Worm (Caenorhabditis elegans): Measurements from ENCODE around the gene BE0003N10.6.

The BE0003N10.6 gene

ce11 chrIII:1016080-1016479 is 43.8 kb downstream of the BE0003N10.6 start, which contains the start of gene Y34F4.3:
Gene Y34F4.3 (minus strand): TSS chrIII:1016180.
- TF ChIP-seq mep-1 (tag; optimal IDR thresholded peaks at IDR 0.05) (no peak), unc-62 (GFP tag; optimal IDR thresholded peaks at IDR 0.05) (no peak)

ce11 chrIII:1009775-1010174 is 50.1 kb downstream of the BE0003N10.6 start, which contains the start of gene clc-24:
Gene clc-24 (plus strand): TSS chrIII:1010037.
- TF ChIP-seq bed-3 (GFP tag; optimal IDR thresholded peaks at IDR 0.05) = no peak
- no peak for TF ChIP-seq nhr-12 (tag; optimal IDR thresholded peaks at IDR 0.05)
- no peak for TF ChIP-seq elt-3 (tag; optimal IDR thresholded peaks at IDR 0.05)
- TF ChIP-seq ztf-11 (tag; optimal IDR thresholded peaks at IDR 0.05) = no peak
- no peak for TF ChIP-seq pha-4 (tag; optimal IDR thresholded peaks at IDR 0.05)
- no peak for TF ChIP-seq unc-62 (GFP tag; optimal IDR thresholded peaks at IDR 0.05)

- no peak for TF ChIP-seq elt-3 (tag; optimal IDR thresholded peaks at IDR 0.05)
- no peak for TF ChIP-seq ztf-11 (tag; optimal IDR thresholded peaks at IDR 0.05)
- TF ChIP-seq lin-32 (GFP tag; optimal IDR thresholded peaks at IDR 0.05) = no peak
- TF ChIP-seq blmp-1 (tag; optimal IDR thresholded peaks at IDR 0.05) = no peak
- no peak for TF ChIP-seq ces-1 (GFP tag; optimal IDR thresholded peaks at IDR 0.05)
- TF ChIP-seq nhr-237 (tag; optimal IDR thresholded peaks at IDR 0.05) = no peak
- TF ChIP-seq zip-8 (tag; optimal IDR thresholded peaks at IDR 0.05) = no peak
- no peak for TF ChIP-seq sem-2 (GFP tag; optimal IDR thresholded peaks at IDR 0.05)
- TF ChIP-seq lsy-2 (tag; optimal IDR thresholded peaks at IDR 0.05) = no peak
- TF ChIP-seq M03D4.4 (tag; optimal IDR thresholded peaks at IDR 0.05) = no peak
- no peak for TF ChIP-seq drap-1 (GFP tag; optimal IDR thresholded peaks at IDR 0.05)
- no peak for TF ChIP-seq ceh-43 (GFP tag; optimal IDR thresholded peaks at IDR 0.05)
- no peak for TF ChIP-seq sptf-1 (tag; optimal IDR thresholded peaks at IDR 0.05)
- no peak for TF ChIP-seq nhr-28 (tag; optimal IDR thresholded peaks at IDR 0.05)
- no peak for TF ChIP-seq mab-5 (tag; optimal IDR thresholded peaks at IDR 0.05)
- no peak for TF ChIP-seq mep-1 (tag; optimal IDR thresholded peaks at IDR 0.05)
- no peak for TF ChIP-seq ceh-83 (GFP tag; optimal IDR thresholded peaks at IDR 0.05)
Measured at ce11 chrIII:1008091-1008490, 51.8 kb downstream of the BE0003N10.6 start, which contains the start of gene clc-27. Gene clc-27 (plus strand): TSS chrIII:1008391.

- TF ChIP-seq nhr-76 (tag; optimal IDR thresholded peaks at IDR 0.05) = no peak
- no peak for TF ChIP-seq blmp-1 (tag; optimal IDR thresholded peaks at IDR 0.05)
- TF ChIP-seq lin-32 (GFP tag; optimal IDR thresholded peaks at IDR 0.05) = no peak
- no peak for TF ChIP-seq lsy-2 (tag; optimal IDR thresholded peaks at IDR 0.05)
- no peak for TF ChIP-seq mab-5 (tag; optimal IDR thresholded peaks at IDR 0.05)
- no peak for TF ChIP-seq flh-1 (GFP tag; optimal IDR thresholded peaks at IDR 0.05)
- TF ChIP-seq sptf-1 (tag; optimal IDR thresholded peaks at IDR 0.05) = no peak
- TF ChIP-seq ceh-39 (tag; optimal IDR thresholded peaks at IDR 0.05) = no peak
- TF ChIP-seq drap-1 (GFP tag; optimal IDR thresholded peaks at IDR 0.05) = no peak
- no peak for TF ChIP-seq ceh-43 (GFP tag; optimal IDR thresholded peaks at IDR 0.05)
- TF ChIP-seq M03D4.4 (tag; optimal IDR thresholded peaks at IDR 0.05) = no peak
Measured at ce11 chrIII:1007143-1007905, 52.5 kb downstream of the BE0003N10.6 start.

Measured in whole organism, mixed stage, embryonic.